Fruit fly (Drosophila melanogaster): ENCODE data around the gene ScsbetaG.

Gene ScsbetaG

dm6 chr3L:5583295-5583707 lies 19.8 kb upstream of the ScsbetaG start (continued):
- TF ChIP-seq CG32532 (GFP tag; IDR thresholded peaks at IDR 0.05): peak; percentile 93
- peak; percentile 82 for TF ChIP-seq inv (GFP tag; IDR thresholded peaks at IDR 0.05; ENCODE audit: partially characterized antibody)
- peak; percentile 89 for TF ChIP-seq ttk (GFP tag; IDR thresholded peaks at IDR 0.05)
- TF ChIP-seq CG34422 (GFP tag; IDR thresholded peaks at IDR 0.05): peak; percentile 92
- peak; percentile 72 for TF ChIP-seq Six4 (GFP tag; optimal IDR thresholded peaks at IDR 0.05)
- TF ChIP-seq ken (GFP tag; IDR thresholded peaks at IDR 0.05): peak; percentile 93
- TF ChIP-seq CG6854 (GFP tag; optimal IDR thresholded peaks at IDR 0.05): no peak
- TF ChIP-seq Atf3 (GFP tag; optimal IDR thresholded peaks at IDR 0.05): peak; percentile 81
- TF ChIP-seq chif (GFP tag; optimal IDR thresholded peaks at IDR 0.05): peak; percentile 80 to 87
- TF ChIP-seq al (GFP tag; IDR thresholded peaks at IDR 0.05): peak; percentile 92
- TF ChIP-seq Dip2 (GFP tag; IDR thresholded peaks at IDR 0.05): no peak
- TF ChIP-seq Dll (GFP tag; IDR thresholded peaks at IDR 0.05; ENCODE audit: partially characterized antibody): peak; percentile 93
- no peak for TF ChIP-seq Fer3 (tag; optimal IDR thresholded peaks at IDR 0.05)
- peak; percentile 67 for TF ChIP-seq Ravus (GFP tag; IDR thresholded peaks at IDR 0.05)
- TF ChIP-seq CG10274 (GFP tag; optimal IDR thresholded peaks at IDR 0.05): no peak
- TF ChIP-seq Sox100B (GFP tag; optimal IDR thresholded peaks at IDR 0.05): no peak
- peak in 1 of 2 experiments; percentile 12 for TF ChIP-seq Trl (optimal IDR thresholded peaks at IDR 0.05)
- TF ChIP-seq Trl (GFP tag; optimal IDR thresholded peaks at IDR 0.05): peak; percentile 82
- peak; percentile 86 for TF ChIP-seq CG17829 (tag; optimal IDR thresholded peaks at IDR 0.05)
- TF ChIP-seq Hmx (GFP tag; optimal IDR thresholded peaks at IDR 0.05): peak; percentile 67
- peak; percentile 86 for TF ChIP-seq CG13123 (GFP tag; optimal IDR thresholded peaks at IDR 0.05)
- peak; percentile 71 for TF ChIP-seq Fer2 (tag; optimal IDR thresholded peaks at IDR 0.05)
- TF ChIP-seq sna (GFP tag; IDR thresholded peaks at IDR 0.05; ENCODE audit: partially characterized antibody): peak; percentile 86
- TF ChIP-seq CG31441 (GFP tag; IDR thresholded peaks at IDR 0.05): no peak
- peak; percentile 79 for TF ChIP-seq fd3F (GFP tag; optimal IDR thresholded peaks at IDR 0.05)
- no peak for TF ChIP-seq sd (tag; optimal IDR thresholded peaks at IDR 0.05)
- TF ChIP-seq crol (GFP tag; IDR thresholded peaks at IDR 0.05): no peak
- no peak; the same call in 2 of the 3 replicates for TF ChIP-seq CG17361 (GFP tag; IDR thresholded peaks at IDR 0.05)
- peak; percentile 18 for TF ChIP-seq CG6254 (GFP tag; optimal IDR thresholded peaks at IDR 0.05)
- TF ChIP-seq CG12299 (tag; optimal IDR thresholded peaks at IDR 0.05): peak; percentile 62
- no peak for TF ChIP-seq CG6765 (GFP tag; optimal IDR thresholded peaks at IDR 0.05)
- TF ChIP-seq eyg (GFP tag; optimal IDR thresholded peaks at IDR 0.05): peak; percentile 74
- peak; percentile 91 for TF ChIP-seq HLH54F (GFP tag; optimal IDR thresholded peaks at IDR 0.05)
- no peak for TF ChIP-seq nau (GFP tag; optimal IDR thresholded peaks at IDR 0.05)
- TF ChIP-seq Ssrp (tag; optimal IDR thresholded peaks at IDR 0.05): peak; percentile 87
- TF ChIP-seq fu2 (GFP tag; optimal IDR thresholded peaks at IDR 0.05): peak; percentile 87
- TF ChIP-seq gfzf (GFP tag; optimal IDR thresholded peaks at IDR 0.05): peak; percentile 74
- TF ChIP-seq CG8924 (tag; optimal IDR thresholded peaks at IDR 0.05): peak; percentile 80
- no peak for TF ChIP-seq oc (tag; optimal IDR thresholded peaks at IDR 0.05)
- TF ChIP-seq esg (GFP tag; conservative IDR thresholded peaks at IDR 0.05): peak; percentile 92
- no peak for TF ChIP-seq Tbp (GFP tag; optimal IDR thresholded peaks at IDR 0.05)
- peak; percentile 63 for TF ChIP-seq jing (GFP tag; optimal IDR thresholded peaks at IDR 0.05)
- peak; percentile 90 for TF ChIP-seq HLH3B (GFP tag; IDR thresholded peaks at IDR 0.05)
- TF ChIP-seq twi (tag; optimal IDR thresholded peaks at IDR 0.05): no peak
- TF ChIP-seq CG4617 (GFP tag; optimal IDR thresholded peaks at IDR 0.05; ENCODE audit: borderline replicate concordance): peak; percentile 93
- peak; percentile 90 for TF ChIP-seq CG12391 (tag; optimal IDR thresholded peaks at IDR 0.05)
- TF ChIP-seq CG15479 (GFP tag; optimal IDR thresholded peaks at IDR 0.05): no peak
- no peak for TF ChIP-seq nerfin-1 (tag; optimal IDR thresholded peaks at IDR 0.05)
- TF ChIP-seq p53 (GFP tag; optimal IDR thresholded peaks at IDR 0.05): peak; percentile 52
- TF ChIP-seq gt (GFP tag; IDR thresholded peaks at IDR 0.05): peak; percentile 81
- TF ChIP-seq Adf1 (GFP tag; IDR thresholded peaks at IDR 0.05): peak; percentile 42; the same call in 1 of the 2 replicates

Data from whole organism, embryonic.